Worm (Caenorhabditis elegans) whole organism, L3 larva: ENCODE results near the gene F45E1.1.

Experiments used
- R02D3.7 ChIP-seq: fragments of 150-350 bp; optimal IDR thresholded peaks from 2 replicates; lab custom pipeline; 2014; ENCODE audit warnings: missing biosample characterization, missing genetic modification characterization
- ZK546.5 ChIP-seq: sonication (generic microtip); optimal IDR thresholded peaks from 2 replicates; lab custom pipeline; 2017; ENCODE audit warnings: missing biosample characterization, missing genetic modification characterization
- aly-2 ChIP-seq: fragments of 150-350 bp; optimal IDR thresholded peaks from 2 replicates; lab custom pipeline; 2014; ENCODE audit warnings: missing biosample characterization, missing genetic modification characterization
- ama-1 ChIP-seq: fragments of 150-350 bp; optimal IDR thresholded peaks from 2 replicates; lab custom pipeline; 2018
- ceh-16 ChIP-seq: sonication (generic microtip); optimal IDR thresholded peaks from 2 replicates; lab custom pipeline; 2017; ENCODE audit warnings: missing biosample characterization, missing genetic modification characterization
- ceh-28 ChIP-seq: fragments of 150-350 bp; optimal IDR thresholded peaks from 2 replicates; lab custom pipeline; 2014; ENCODE audit warnings: missing biosample characterization, missing genetic modification reagents, missing genetic modification characterization
- ceh-82 ChIP-seq: fragments of 150-350 bp; optimal IDR thresholded peaks from 2 replicates; lab custom pipeline; 2014; ENCODE audit warnings: missing biosample characterization, missing genetic modification characterization
- ceh-9 ChIP-seq: sonication (generic microtip); optimal IDR thresholded peaks from 2 replicates; lab custom pipeline; 2018; ENCODE audit warnings: missing biosample characterization, missing genetic modification characterization
- daf-12 ChIP-seq: fragments of 150-350 bp; optimal IDR thresholded peaks from 2 replicates; lab custom pipeline; 2014; ENCODE audit warnings: missing biosample characterization, missing genetic modification reagents, missing genetic modification characterization
- egl-27 ChIP-seq: sonication (generic microtip); optimal IDR thresholded peaks from 4 replicates; lab custom pipeline; 2017; ENCODE audit warnings: missing biosample characterization, missing genetic modification reagents, missing genetic modification characterization
- egl-5 ChIP-seq: fragments of 150-350 bp; optimal IDR thresholded peaks from 2 replicates; lab custom pipeline; 2017; ENCODE audit warnings: missing biosample characterization, missing genetic modification reagents, missing genetic modification characterization, inconsistent platforms
- elt-1 ChIP-seq: fragments of 150-350 bp; optimal IDR thresholded peaks from 2 replicates; lab custom pipeline; 2014; ENCODE audit warnings: missing biosample characterization, missing genetic modification characterization
- elt-2 ChIP-seq: sonication (generic microtip); optimal IDR thresholded peaks from 2 replicates; lab custom pipeline; 2016; ENCODE audit warnings: missing genetic modification reagents, mild to moderate bottlenecking, missing genetic modification characterization, missing compliant biosample characterization
- elt-3 ChIP-seq, 3 experiments: fragments of 150-350 bp in 1 of 3; sonication (generic microtip) in 2 of 3; optimal IDR thresholded peaks; 2 replicates in 2 of 3; 4 replicates in 1 of 3; lab custom pipeline; 2014 to 2017; ENCODE audit warnings: missing biosample characterization in 3 of 3, missing genetic modification characterization in 3 of 3
- eor-1 ChIP-seq, 2 experiments: fragments of 150-350 bp; optimal IDR thresholded peaks; 2 replicates each; lab custom pipeline; 2014 to 2018; ENCODE audit warnings: missing biosample characterization in 2 of 2, missing genetic modification characterization in 2 of 2
- fkh-10 ChIP-seq: sonication (generic microtip); optimal IDR thresholded peaks from 2 replicates; lab custom pipeline; 2017; ENCODE audit warnings: missing biosample characterization, missing genetic modification reagents, missing genetic modification characterization
- fkh-2 ChIP-seq: fragments of 150-350 bp; optimal IDR thresholded peaks from 2 replicates; lab custom pipeline; 2014; ENCODE audit warnings: missing biosample characterization, missing genetic modification reagents, missing genetic modification characterization
- fos-1 ChIP-seq: fragments of 150-350 bp; optimal IDR thresholded peaks from 2 replicates; lab custom pipeline; 2014; ENCODE audit warnings: missing biosample characterization, missing genetic modification characterization
- hmg-11 ChIP-seq: sonication (generic microtip); optimal IDR thresholded peaks from 2 replicates; lab custom pipeline; 2016; ENCODE audit warnings: missing genetic modification characterization, missing compliant biosample characterization
- jun-1 ChIP-seq: fragments of 150-350 bp; optimal IDR thresholded peaks from 2 replicates; lab custom pipeline; 2014; ENCODE audit warnings: missing biosample characterization, missing genetic modification reagents, missing genetic modification characterization
- lin-15B ChIP-seq: fragments of 150-350 bp; optimal IDR thresholded peaks from 2 replicates; lab custom pipeline; 2014; ENCODE audit warnings: missing biosample characterization, missing genetic modification characterization
- lin-39 ChIP-seq: fragments of 150-350 bp; optimal IDR thresholded peaks from 2 replicates; lab custom pipeline; 2018; ENCODE audit warnings: missing biosample characterization, missing genetic modification reagents, missing genetic modification characterization
- lsy-12 ChIP-seq: sonication (generic microtip); optimal IDR thresholded peaks from 2 replicates; lab custom pipeline; 2016; ENCODE audit warnings: mild to moderate bottlenecking, missing genetic modification characterization, missing compliant biosample characterization
- mdl-1 ChIP-seq: fragments of 150-350 bp; optimal IDR thresholded peaks from 2 replicates; lab custom pipeline; 2014; ENCODE audit warnings: missing biosample characterization, missing genetic modification characterization
- mml-1 ChIP-seq: fragments of 150-350 bp; sonication (generic microtip); optimal IDR thresholded peaks from 3 replicates; lab custom pipeline; 2014; ENCODE audit warnings: missing biosample characterization, missing genetic modification characterization
- nfya-1 ChIP-seq: sonication (generic microtip); optimal IDR thresholded peaks from 2 replicates; lab custom pipeline; 2017; ENCODE audit warnings: missing genetic modification characterization, mild to moderate bottlenecking, missing compliant biosample characterization, antibody characterized with exemption, moderate library complexity; ENCODE audit not compliant: insufficient read depth
- nhr-11 ChIP-seq: fragments of 150-350 bp; optimal IDR thresholded peaks from 2 replicates; lab custom pipeline; 2014; ENCODE audit warnings: missing biosample characterization, missing genetic modification characterization
- nhr-12 ChIP-seq: fragments of 150-350 bp; optimal IDR thresholded peaks from 2 replicates; lab custom pipeline; 2014; ENCODE audit warnings: missing biosample characterization, missing genetic modification characterization
- nhr-23 ChIP-seq: fragments of 150-350 bp; optimal IDR thresholded peaks from 2 replicates; lab custom pipeline; 2014; ENCODE audit warnings: missing biosample characterization, missing genetic modification reagents, missing genetic modification characterization
- nhr-237 ChIP-seq: fragments of 150-350 bp; optimal IDR thresholded peaks from 2 replicates; lab custom pipeline; 2014; ENCODE audit warnings: missing biosample characterization, missing genetic modification characterization
- nhr-25 ChIP-seq: sonication (generic microtip); optimal IDR thresholded peaks from 2 replicates; lab custom pipeline; 2017; ENCODE audit warnings: missing biosample characterization, missing genetic modification characterization
- nhr-28 ChIP-seq: fragments of 150-350 bp; optimal IDR thresholded peaks from 2 replicates; lab custom pipeline; 2014; ENCODE audit warnings: missing biosample characterization, missing genetic modification characterization
- nhr-43 ChIP-seq: sonication (generic microtip); optimal IDR thresholded peaks from 2 replicates; lab custom pipeline; 2016; ENCODE audit warnings: mild to moderate bottlenecking, missing genetic modification characterization, missing compliant biosample characterization; ENCODE audit not compliant: poor library complexity, severe bottlenecking
- nhr-67 ChIP-seq: fragments of 150-350 bp; optimal IDR thresholded peaks from 2 replicates; lab custom pipeline; 2014; ENCODE audit warnings: missing biosample characterization, missing genetic modification characterization
- nhr-76 ChIP-seq: fragments of 150-350 bp; sonication (generic microtip); optimal IDR thresholded peaks from 5 replicates; lab custom pipeline; 2014; ENCODE audit warnings: missing biosample characterization, missing genetic modification characterization
- nhr-77 ChIP-seq: fragments of 150-350 bp; optimal IDR thresholded peaks from 2 replicates; lab custom pipeline; 2014; ENCODE audit warnings: missing biosample characterization, missing genetic modification characterization
- pha-4 ChIP-seq: fragments of 150-350 bp; optimal IDR thresholded peaks from 2 replicates; lab custom pipeline; 2014; ENCODE audit warnings: missing biosample characterization, missing genetic modification reagents, missing genetic modification characterization
- pqm-1 ChIP-seq: fragments of 150-350 bp; optimal IDR thresholded peaks from 2 replicates; lab custom pipeline; 2017; ENCODE audit warnings: missing biosample characterization, missing genetic modification characterization, inconsistent platforms
- sea-2 ChIP-seq: fragments of 150-350 bp; sonication (generic microtip); optimal IDR thresholded peaks from 4 replicates; lab custom pipeline; 2014; ENCODE audit warnings: missing biosample characterization, missing genetic modification reagents, missing genetic modification characterization
- skn-1 ChIP-seq: fragments of 150-350 bp; optimal IDR thresholded peaks from 2 replicates; lab custom pipeline; 2014; ENCODE audit warnings: missing biosample characterization, missing genetic modification characterization
- snpc-4 ChIP-seq: fragments of 150-350 bp; optimal IDR thresholded peaks from 2 replicates; lab custom pipeline; 2014; ENCODE audit warnings: missing biosample characterization, missing genetic modification characterization
- tbx-2 ChIP-seq: sonication (generic microtip); optimal IDR thresholded peaks from 2 replicates; lab custom pipeline; 2016; ENCODE audit warnings: mild to moderate bottlenecking, missing genetic modification characterization, missing compliant biosample characterization
- unc-39 ChIP-seq: sonication (generic microtip); optimal IDR thresholded peaks from 4 replicates; lab custom pipeline; 2017; ENCODE audit warnings: missing biosample characterization, missing genetic modification characterization
- unc-62 ChIP-seq: fragments of 150-350 bp; sonication (generic microtip); optimal IDR thresholded peaks from 4 replicates; lab custom pipeline; 2014; ENCODE audit warnings: missing biosample characterization, missing genetic modification reagents, missing genetic modification characterization
- zag-1 ChIP-seq: fragments of 150-350 bp; optimal IDR thresholded peaks from 2 replicates; lab custom pipeline; 2014; ENCODE audit warnings: missing biosample characterization, missing genetic modification characterization
- ztf-11 ChIP-seq: fragments of 150-350 bp; optimal IDR thresholded peaks from 2 replicates; lab custom pipeline; 2014; ENCODE audit warnings: missing biosample characterization, missing genetic modification characterization
- ztf-4 ChIP-seq: fragments of 150-350 bp; optimal IDR thresholded peaks from 2 replicates; lab custom pipeline; 2014; ENCODE audit warnings: missing biosample characterization, missing genetic modification characterization

Gene F45E1.1

ce11 chrX:8019665-8020064, 16.2 kb downstream of the F45E1.1 start (continued):
- no peak for TF ChIP-seq fos-1
- peak; percentile 69 for TF ChIP-seq ceh-28 (tag; lab: Kevin White, UChicago)
- TF ChIP-seq fkh-10 (GFP tag; lab: Kevin White, UChicago) = peak; percentile 30
- TF ChIP-seq elt-1 (tag; lab: Kevin White, UChicago) = peak; percentile 31
- TF ChIP-seq nhr-28 (tag; lab: Kevin White, UChicago) = no peak
- peak; percentile 37 for TF ChIP-seq unc-62
- TF ChIP-seq ceh-9 = no peak
- TF ChIP-seq aly-2 = no peak
- peak; percentile 63 for TF ChIP-seq pqm-1 (tag; lab: Kevin White, UChicago)
- no peak for TF ChIP-seq ztf-4 (tag; lab: Kevin White, UChicago)

DNA sequence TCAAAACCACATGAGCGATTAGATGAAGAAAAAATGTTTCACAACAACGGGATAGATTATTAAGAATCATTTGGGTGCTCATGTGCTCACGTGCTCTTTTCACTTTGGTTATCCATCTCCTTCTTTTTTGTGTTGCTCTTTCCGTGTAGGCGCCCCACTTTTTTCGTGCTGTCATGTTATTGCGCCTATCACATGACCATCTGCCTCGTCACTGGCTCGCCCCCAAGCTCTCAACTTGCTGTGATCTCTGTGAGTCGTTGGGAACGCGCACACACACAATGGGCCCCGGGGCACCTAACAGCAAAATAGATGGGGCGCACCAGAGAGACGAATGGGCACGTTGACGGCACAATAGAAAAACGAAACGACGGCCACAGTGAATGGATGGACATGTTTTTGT, 18.1 kb downstream of the F45E1.1 start:
- TF ChIP-seq elt-3 (tag; optimal IDR thresholded peaks at IDR 0.05; lab: Kevin White, UChicago) (no peak), daf-12 (tag; lab: Kevin White, UChicago) (no peak), ZK546.5 (no peak), hmg-11 (tag; lab: Kevin White, UChicago) (peak; percentile 65), mdl-1 (tag; lab: Kevin White, UChicago) (peak; percentile 64), eor-1 (tag; optimal IDR thresholded peaks at IDR 0.05; lab: Kevin White, UChicago) (no peak), pqm-1 (tag; lab: Kevin White, UChicago) (no peak), nhr-28 (tag; lab: Kevin White, UChicago) (no peak), skn-1 (tag; lab: Kevin White, UChicago) (no peak), tbx-2 (tag; lab: Kevin White, UChicago) (peak; percentile 40), nhr-67 (tag; lab: Kevin White, UChicago) (no peak), ztf-4 (tag; lab: Kevin White, UChicago) (no peak), elt-1 (tag; lab: Kevin White, UChicago) (no peak), lin-15B (tag; lab: Kevin White, UChicago) (peak; percentile 28), unc-62 (peak; percentile 80), fkh-2 (tag; lab: Kevin White, UChicago) (no peak), snpc-4 (tag; lab: Kevin White, UChicago) (peak; percentile 34), nhr-11 (peak; percentile 61), mml-1 (tag; lab: Kevin White, UChicago) (no peak), ceh-16 (tag; lab: Kevin White, UChicago) (no peak), sea-2 (no peak), aly-2 (no peak), nfya-1 (tag; lab: Kevin White, UChicago) (peak; percentile 89), egl-5 (tag; lab: Kevin White, UChicago) (peak; percentile 92), ama-1 (lab: Kevin White, UChicago) (peak; percentile 49), fos-1 (no peak), fkh-10 (GFP tag; lab: Kevin White, UChicago) (peak; percentile 87), lsy-12 (peak; percentile 72), ceh-82 (no peak), nhr-23 (tag; lab: Kevin White, UChicago) (no peak), lin-39 (tag; lab: Kevin White, UChicago) (peak; percentile 95), nhr-237 (no peak), nhr-77 (tag; lab: Kevin White, UChicago) (no peak), zag-1 (no peak), egl-27 (tag; lab: Kevin White, UChicago) (peak; percentile 9), ceh-9 (no peak), elt-2 (tag; lab: Kevin White, UChicago) (peak; percentile 9), nhr-12 (tag; lab: Kevin White, UChicago) (no peak), unc-39 (tag; lab: Kevin White, UChicago) (no peak), ceh-28 (tag; lab: Kevin White, UChicago) (no peak), ztf-11 (tag; lab: Kevin White, UChicago) (no peak), pha-4 (peak; percentile 55), nhr-25 (no peak), jun-1 (tag; lab: Kevin White, UChicago) (peak; percentile 30), R02D3.7 (no peak), nhr-43 (tag; lab: Kevin White, UChicago) (no peak), nhr-76 (no peak)
- TF ChIP-seq, all 47 proteins: peak for 17
